Worm (Caenorhabditis elegans) whole organism, L3 larva: ENCODE data around the gene hrde-2.

Experiments used
- ama-1 ChIP-seq: fragments of 150-350 bp; optimal IDR thresholded peaks from 2 replicates; lab custom pipeline; 2018
- ceh-9 ChIP-seq: sonication (generic microtip); optimal IDR thresholded peaks from 2 replicates; lab custom pipeline; 2018; ENCODE audit warnings: missing biosample characterization, missing genetic modification characterization
- egl-27 ChIP-seq: sonication (generic microtip); optimal IDR thresholded peaks from 4 replicates; lab custom pipeline; 2017; ENCODE audit warnings: missing biosample characterization, missing genetic modification reagents, missing genetic modification characterization
- fkh-2 ChIP-seq: fragments of 150-350 bp; optimal IDR thresholded peaks from 2 replicates; lab custom pipeline; 2014; ENCODE audit warnings: missing biosample characterization, missing genetic modification reagents, missing genetic modification characterization
- hmg-11 ChIP-seq: sonication (generic microtip); optimal IDR thresholded peaks from 2 replicates; lab custom pipeline; 2016; ENCODE audit warnings: missing genetic modification characterization, missing compliant biosample characterization
- mml-1 ChIP-seq: fragments of 150-350 bp; sonication (generic microtip); optimal IDR thresholded peaks from 3 replicates; lab custom pipeline; 2014; ENCODE audit warnings: missing biosample characterization, missing genetic modification characterization
- nhr-28 ChIP-seq: fragments of 150-350 bp; optimal IDR thresholded peaks from 2 replicates; lab custom pipeline; 2014; ENCODE audit warnings: missing biosample characterization, missing genetic modification characterization
- nhr-76 ChIP-seq: fragments of 150-350 bp; sonication (generic microtip); optimal IDR thresholded peaks from 5 replicates; lab custom pipeline; 2014; ENCODE audit warnings: missing biosample characterization, missing genetic modification characterization
- nhr-77 ChIP-seq: fragments of 150-350 bp; optimal IDR thresholded peaks from 2 replicates; lab custom pipeline; 2014; ENCODE audit warnings: missing biosample characterization, missing genetic modification characterization
- unc-39 ChIP-seq: sonication (generic microtip); optimal IDR thresholded peaks from 4 replicates; lab custom pipeline; 2017; ENCODE audit warnings: missing biosample characterization, missing genetic modification characterization
- unc-62 ChIP-seq: fragments of 150-350 bp; sonication (generic microtip); optimal IDR thresholded peaks from 4 replicates; lab custom pipeline; 2014; ENCODE audit warnings: missing biosample characterization, missing genetic modification reagents, missing genetic modification characterization

ce11 chrV:15016795-15017429 lies 12.0 kb downstream of the hrde-2 start:
- TF ChIP-seq egl-27 (tag; lab: Kevin White, UChicago) (no peak), nhr-28 (tag; lab: Kevin White, UChicago) (no peak), mml-1 (tag; lab: Kevin White, UChicago) (no peak), nhr-76 (tag; lab: Kevin White, UChicago) (no peak), unc-62 (GFP tag; lab: Kevin White, UChicago) (no peak), ceh-9 (no peak), ama-1 (lab: Kevin White, UChicago) (no peak), unc-39 (no peak), nhr-77 (tag; lab: Kevin White, UChicago) (no peak), hmg-11 (tag; lab: Kevin White, UChicago) (no peak), fkh-2 (tag; lab: Kevin White, UChicago) (no peak)
